Worm (Caenorhabditis elegans) whole organism, L4 larva: ENCODE measurements around the gene klo-2.
"Not testable (repeated sequence)": the region's sequence is repeated elsewhere in the genome, so short reads cannot be mapped to it uniquely, and the experiment has no call there.

Experiments
- ama-1 ChIP-seq: fragments of 150-350 bp; optimal IDR thresholded peaks from 2 replicates; lab custom pipeline; 2014; ENCODE audit warnings: inconsistent platforms, mixed read lengths
- egl-27 ChIP-seq: sonication (generic microtip); optimal IDR thresholded peaks from 3 replicates; lab custom pipeline; 2017; ENCODE audit warnings: missing biosample characterization, missing genetic modification reagents, missing genetic modification characterization
- madf-5 ChIP-seq, 2 experiments: fragments of 200-800 bp; sonication (Bioruptor generic); IDR thresholded peaks; 2 replicates each; pipeline ENCODE4 v1.3.6; 2022; ENCODE audit warnings: missing compliant biosample characterization in 2 of 2, missing genetic modification characterization in 2 of 2
- skn-1 ChIP-seq: fragments of 150-350 bp; optimal IDR thresholded peaks from 2 replicates; lab custom pipeline; 2014; ENCODE audit warnings: missing biosample characterization, missing genetic modification characterization

DNA sequence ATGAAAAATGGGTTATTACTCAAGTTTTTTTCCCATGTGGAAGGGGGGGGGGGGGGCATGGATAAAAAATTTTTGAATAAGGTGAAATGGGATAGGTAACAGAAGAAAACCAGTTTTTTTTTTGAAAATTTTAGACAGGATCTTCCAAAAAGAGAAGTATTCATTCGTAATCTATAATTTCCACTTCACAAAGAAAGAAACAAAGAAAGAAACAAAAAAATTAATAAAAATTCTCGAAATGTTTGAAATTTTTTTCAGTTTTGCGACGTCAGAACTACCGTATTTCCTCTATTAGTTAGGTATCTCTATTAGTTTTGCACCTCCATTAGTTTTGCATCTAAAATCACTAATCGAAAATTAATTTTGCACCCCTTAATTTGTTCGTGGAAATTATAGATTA is 10.6 kb upstream of the klo-2 start, which contains the start of gene W04B5.6:
- TF ChIP-seq egl-27 (tag; lab: Kevin White, UChicago); madf-5 (GFP tag; IDR thresholded peaks at IDR 0.05; lab: Robert Waterston, UW); ama-1; skn-1 (tag; lab: Kevin White, UChicago): not testable (repeated sequence)
